Fruit fly (Drosophila melanogaster): ENCODE measurements around the gene Vinc.

DNA sequence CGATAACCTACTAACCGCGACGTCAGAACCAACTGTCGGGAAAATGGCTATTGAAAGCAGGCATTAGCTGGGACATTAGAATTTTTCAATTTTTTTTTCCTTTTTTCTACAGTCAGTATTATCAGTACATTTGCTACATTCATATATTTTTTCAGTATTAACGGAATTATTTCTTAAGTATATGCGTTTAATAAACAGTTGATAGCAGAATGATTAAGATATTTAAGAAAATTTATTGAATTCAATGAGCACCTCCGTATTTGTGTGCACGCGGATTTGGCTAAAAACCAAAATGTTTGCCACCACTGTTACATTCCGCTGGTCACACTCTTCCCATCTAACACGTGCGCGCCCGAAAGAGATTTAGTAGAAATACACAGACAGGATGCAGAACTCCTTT, 40.1 kb upstream of the Vinc start, which contains the start of the genes temp and CG3071:
- TF ChIP-seq psq (optimal IDR thresholded peaks at IDR 0.05) (no peak), CG8478 (optimal IDR thresholded peaks at IDR 0.05) (no peak)

Measured in whole organism.